Worm (Caenorhabditis elegans) whole organism, L3 larva: ENCODE results near the gene EEED8.2.

ENCODE experiments used
- aly-2 ChIP-seq: fragments of 150-350 bp; optimal IDR thresholded peaks from 2 replicates; lab custom pipeline; 2014; ENCODE audit warnings: missing biosample characterization, missing genetic modification characterization
- ceh-82 ChIP-seq: fragments of 150-350 bp; optimal IDR thresholded peaks from 2 replicates; lab custom pipeline; 2014; ENCODE audit warnings: missing biosample characterization, missing genetic modification characterization
- fkh-2 ChIP-seq: fragments of 150-350 bp; optimal IDR thresholded peaks from 2 replicates; lab custom pipeline; 2014; ENCODE audit warnings: missing biosample characterization, missing genetic modification reagents, missing genetic modification characterization
- nhr-25 ChIP-seq: sonication (generic microtip); optimal IDR thresholded peaks from 2 replicates; lab custom pipeline; 2017; ENCODE audit warnings: missing biosample characterization, missing genetic modification characterization
- unc-62 ChIP-seq: fragments of 150-350 bp; sonication (generic microtip); optimal IDR thresholded peaks from 4 replicates; lab custom pipeline; 2014; ENCODE audit warnings: missing biosample characterization, missing genetic modification reagents, missing genetic modification characterization
- ztf-4 ChIP-seq: fragments of 150-350 bp; optimal IDR thresholded peaks from 2 replicates; lab custom pipeline; 2014; ENCODE audit warnings: missing biosample characterization, missing genetic modification characterization

DNA sequence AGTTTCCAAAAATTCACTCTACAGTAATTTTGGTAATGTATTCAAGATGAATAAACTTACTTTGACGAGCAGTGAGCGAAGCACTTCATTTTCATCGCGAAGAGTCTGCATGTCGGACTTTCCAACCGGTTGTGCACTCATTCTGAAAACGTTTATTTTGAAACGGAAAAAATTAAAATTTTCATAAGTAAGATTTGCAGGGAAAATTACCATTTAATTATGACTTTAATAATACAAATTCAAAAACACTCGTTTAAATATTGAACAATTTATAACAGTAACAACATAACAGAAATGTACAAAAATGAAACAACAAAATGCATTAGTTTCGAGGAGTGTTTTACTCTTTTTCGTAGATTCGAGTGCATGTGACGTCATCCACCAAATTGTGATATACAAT is 4.0 kb upstream of the EEED8.2 start, which contains the start of the genes EEED8.13 and EEED8.18:
- no peak for TF ChIP-seq ztf-4
- TF ChIP-seq aly-2 (tag; lab: Kevin White, UChicago), result no peak
- no peak for TF ChIP-seq fkh-2 (tag; lab: Kevin White, UChicago)
- TF ChIP-seq nhr-25, result no peak
- TF ChIP-seq ceh-82 (tag; lab: Kevin White, UChicago), result no peak
- no peak for TF ChIP-seq unc-62 (GFP tag; lab: Kevin White, UChicago)
